Fruit fly (Drosophila melanogaster): ENCODE data around the gene RfC4.

Gene RfC4

DNA sequence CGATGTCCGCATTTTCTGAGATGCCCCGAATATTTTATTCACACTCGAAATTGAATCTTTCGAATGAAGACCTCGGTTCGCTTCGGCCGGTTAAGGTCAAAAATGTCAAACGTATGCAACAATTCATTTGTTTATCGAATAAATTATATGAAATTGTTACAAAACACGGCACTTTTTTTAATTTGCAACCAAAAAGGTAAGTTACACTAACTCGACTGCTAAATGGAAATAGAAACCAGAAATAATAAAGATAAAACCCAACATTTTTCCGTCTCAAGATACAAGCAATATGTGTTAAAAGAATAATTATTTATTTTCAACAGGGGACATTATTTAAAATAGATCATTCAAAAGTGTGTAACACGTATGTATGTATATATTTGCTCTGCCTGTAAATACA, 21.8 kb downstream of the RfC4 start:
- no peak for TF ChIP-seq h (GFP tag; optimal IDR thresholded peaks at IDR 0.05)
- TF ChIP-seq CG32264 (GFP tag; optimal IDR thresholded peaks at IDR 0.05), result no peak
- no peak for TF ChIP-seq dsf (GFP tag; optimal IDR thresholded peaks at IDR 0.05; ENCODE audit: borderline replicate concordance)
- no peak for TF ChIP-seq psq (GFP tag; optimal IDR thresholded peaks at IDR 0.05)
- TF ChIP-seq brk (GFP tag; optimal IDR thresholded peaks at IDR 0.05), result no peak

DNA sequence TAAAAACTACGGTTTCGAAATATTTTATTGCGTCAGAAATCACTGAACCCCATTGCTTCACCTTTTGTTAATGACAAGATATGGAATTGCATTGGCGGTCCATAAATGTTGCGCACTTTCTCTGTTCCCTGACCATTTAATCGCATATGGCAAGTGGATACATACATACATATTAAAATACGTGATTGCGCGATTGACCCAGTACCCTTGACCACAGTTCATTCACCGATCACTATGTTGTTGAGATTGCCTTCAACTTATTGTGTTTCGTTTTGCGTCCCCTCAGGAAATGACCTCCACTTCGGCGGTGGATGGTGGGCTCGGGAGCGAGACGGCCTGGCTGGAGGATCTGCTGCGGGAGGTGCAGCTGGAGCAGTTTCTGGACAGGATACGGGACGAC, 25.6 kb downstream of the RfC4 start:
- TF ChIP-seq Hr83 (GFP tag; optimal IDR thresholded peaks at IDR 0.05; ENCODE audit: poor library complexity, severe bottlenecking) (no peak), sv (GFP tag; optimal IDR thresholded peaks at IDR 0.05) (no peak), rgr (GFP tag; optimal IDR thresholded peaks at IDR 0.05) (no peak), Mio (GFP tag; optimal IDR thresholded peaks at IDR 0.05) (no peak), Vsx2 (GFP tag; optimal IDR thresholded peaks at IDR 0.05; ENCODE audit: partially characterized antibody) (no peak), Jra (GFP tag; optimal IDR thresholded peaks at IDR 0.05) (no peak), dl (GFP tag; optimal IDR thresholded peaks at IDR 0.05; ENCODE audit: insufficient read depth in 1 of 2, partially characterized antibody in 2 of 2) (no peak), OdsH (GFP tag; optimal IDR thresholded peaks at IDR 0.05) (no peak)

DNA sequence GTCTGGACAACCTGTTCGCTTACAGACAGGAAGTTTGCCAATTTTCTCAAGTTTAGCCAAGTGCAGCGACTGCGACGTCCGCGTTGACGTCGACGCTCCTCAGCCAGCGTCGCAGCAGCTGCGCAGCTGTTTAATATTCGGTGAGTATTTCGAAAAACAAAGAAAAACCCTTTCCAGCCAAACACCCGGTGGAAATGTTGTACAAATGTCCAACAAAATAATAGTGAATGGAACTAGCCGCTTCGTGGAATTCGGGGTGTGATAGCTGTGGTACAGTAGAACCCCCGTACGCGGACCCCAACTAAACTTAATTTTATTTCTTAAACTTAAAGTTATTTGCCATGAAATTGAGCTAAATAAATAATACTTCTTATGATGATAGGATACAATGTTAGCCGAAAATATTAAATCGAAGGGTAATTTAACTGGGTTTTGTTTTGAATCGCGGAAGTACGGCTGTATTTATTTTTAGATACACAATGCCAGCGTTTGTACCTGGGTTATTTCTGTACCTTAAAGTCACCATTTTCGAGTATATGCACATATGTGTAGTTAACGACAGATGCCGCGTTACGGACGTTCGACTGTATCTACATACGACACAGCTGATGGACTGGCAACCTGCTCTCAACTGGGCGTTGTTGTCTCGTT, 26.9 kb downstream of the RfC4 start:
- no peak for TF ChIP-seq lola (GFP tag; optimal IDR thresholded peaks at IDR 0.05)
- peak; percentile 28 for TF ChIP-seq HLH106 (tag; optimal IDR thresholded peaks at IDR 0.05)
- peak; percentile 59 for TF ChIP-seq fru (GFP tag; optimal IDR thresholded peaks at IDR 0.05)
- peak; percentile 67 for TF ChIP-seq sv (GFP tag; optimal IDR thresholded peaks at IDR 0.05)
- TF ChIP-seq ey (GFP tag; optimal IDR thresholded peaks at IDR 0.05), result peak; percentile 29
- no peak for TF ChIP-seq N (GFP tag; optimal IDR thresholded peaks at IDR 0.05)
- peak; percentile 44 for TF ChIP-seq br (GFP tag; optimal IDR thresholded peaks at IDR 0.05)
- TF ChIP-seq Sp1 (GFP tag; optimal IDR thresholded peaks at IDR 0.05), result peak; percentile 26
- peak in 1 of 2 experiments; percentile 27 for TF ChIP-seq foxo (GFP tag; optimal IDR thresholded peaks at IDR 0.05)
- no peak for TF ChIP-seq Hr83 (GFP tag; optimal IDR thresholded peaks at IDR 0.05; ENCODE audit: poor library complexity, severe bottlenecking)
- no peak for TF ChIP-seq Dif (GFP tag; optimal IDR thresholded peaks at IDR 0.05; ENCODE audit: partially characterized antibody)
- peak; percentile 46 for TF ChIP-seq h (GFP tag; optimal IDR thresholded peaks at IDR 0.05)
- TF ChIP-seq Jra (GFP tag; optimal IDR thresholded peaks at IDR 0.05), result peak; percentile 21
- TF ChIP-seq psq (GFP tag; optimal IDR thresholded peaks at IDR 0.05), result peak; percentile 27
- TF ChIP-seq woc (GFP tag; optimal IDR thresholded peaks at IDR 0.05), result peak; percentile 28
- peak; percentile 2 for TF ChIP-seq dmrt93B (GFP tag; optimal IDR thresholded peaks at IDR 0.05)
- TF ChIP-seq brk (GFP tag; optimal IDR thresholded peaks at IDR 0.05), result no peak
- TF ChIP-seq rgr (GFP tag; optimal IDR thresholded peaks at IDR 0.05), result peak; percentile 36

DNA sequence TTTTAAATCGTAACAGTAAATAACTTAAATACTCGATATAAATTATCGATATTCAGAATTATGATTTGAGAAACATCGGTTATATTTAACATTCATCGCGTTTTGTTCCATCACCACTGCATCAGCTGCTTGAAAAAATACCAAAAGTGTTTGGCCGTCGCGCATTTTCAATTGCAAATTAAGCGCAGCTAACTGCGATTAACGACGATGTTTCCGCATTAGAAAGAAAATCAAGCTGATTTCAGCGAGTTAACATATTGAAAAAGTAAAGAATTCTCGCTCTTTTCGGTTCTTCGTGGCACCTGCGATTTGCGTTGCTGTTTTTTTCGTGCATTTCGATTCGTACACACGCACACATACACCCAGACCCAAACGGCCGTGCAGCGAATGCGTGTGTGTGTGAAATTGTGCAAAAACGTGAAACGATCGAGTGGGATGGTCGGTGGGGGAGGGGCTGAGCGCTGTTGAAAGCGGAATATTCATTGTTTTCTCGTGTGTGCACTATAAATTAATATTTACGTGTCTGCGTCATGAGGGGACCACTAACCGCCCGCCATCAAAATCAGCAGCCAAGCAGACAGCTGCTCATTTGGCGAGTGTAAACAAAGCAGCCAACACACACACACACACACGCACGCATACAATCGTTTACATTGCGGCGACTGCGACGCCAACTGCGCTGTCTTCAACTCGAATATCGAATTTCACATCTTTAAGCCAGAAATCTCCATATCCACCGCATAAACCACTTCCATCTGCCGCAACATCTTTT, 27.6 kb downstream of the RfC4 start, which contains the start of gene Ack:
TSS of gene Ack (plus strand) at position 115 of the 772 bp plus-strand sequence.
- TF ChIP-seq dsf (GFP tag; optimal IDR thresholded peaks at IDR 0.05; ENCODE audit: borderline replicate concordance) (no peak), Sp1 (GFP tag; optimal IDR thresholded peaks at IDR 0.05) (no peak), Hr78 (GFP tag; optimal IDR thresholded peaks at IDR 0.05) (peak; percentile 35), sv (GFP tag; optimal IDR thresholded peaks at IDR 0.05) (no peak), sage (GFP tag; optimal IDR thresholded peaks at IDR 0.05) (no peak), N (GFP tag; optimal IDR thresholded peaks at IDR 0.05) (peak; percentile 72)

DNA sequence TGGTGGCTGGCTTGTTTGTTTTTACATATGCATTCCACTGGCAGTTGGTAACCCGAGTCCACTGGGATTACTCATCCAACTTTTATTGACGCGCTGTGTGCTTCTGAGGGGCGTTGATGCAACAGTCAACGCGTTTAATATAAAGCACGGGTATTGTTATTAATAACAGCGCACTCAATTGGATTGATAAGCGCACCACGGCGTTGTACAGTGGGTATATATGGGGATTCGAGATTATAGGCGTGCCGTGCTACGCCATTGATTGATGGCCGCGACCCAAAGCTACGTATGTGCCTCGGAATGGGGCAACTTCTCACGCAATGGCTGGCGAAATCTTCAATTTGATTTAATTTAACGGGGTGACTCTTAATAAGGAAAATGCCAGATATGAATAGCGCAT, 28.7 kb downstream of the RfC4 start:
- TF ChIP-seq Rel (GFP tag; optimal IDR thresholded peaks at IDR 0.05), result peak; percentile 32
- TF ChIP-seq Rel (tag; optimal IDR thresholded peaks at IDR 0.05), result peak; percentile 6
- peak; percentile 42 for TF ChIP-seq Jra (GFP tag; optimal IDR thresholded peaks at IDR 0.05)
- no peak for TF ChIP-seq Dfd (GFP tag; optimal IDR thresholded peaks at IDR 0.05)
